Worm (Caenorhabditis elegans): Measurements from ENCODE around the gene R10D12.8.

R10D12.8 gene

ce11 chrV:13955370-13956089, 2.4 kb upstream of the R10D12.8 start:
- TF ChIP-seq W03F9.2 (tag; optimal IDR thresholded peaks at IDR 0.05): no peak
- no peak for TF ChIP-seq him-1 (tag; optimal IDR thresholded peaks at IDR 0.05)
- no peak for TF ChIP-seq dao-5 (tag; optimal IDR thresholded peaks at IDR 0.05)

ce11 chrV:13954056-13954455, 965 bp upstream of the R10D12.8 start, which contains the start of gene swt-6:
TSS of gene swt-6 (plus strand) at chrV:13954356.
- TF ChIP-seq him-1 (tag; optimal IDR thresholded peaks at IDR 0.05) (no peak), W03F9.2 (tag; optimal IDR thresholded peaks at IDR 0.05) (no peak), dao-5 (tag; optimal IDR thresholded peaks at IDR 0.05) (no peak)

ce11 chrV:13949752-13950151, 3.3 kb downstream of the R10D12.8 start, which contains the start of gene R10D12.7:
TSS of gene R10D12.7 (plus strand) at chrV:13950052.
- TF ChIP-seq dao-5 (tag; optimal IDR thresholded peaks at IDR 0.05) (no peak), W03F9.2 (tag; optimal IDR thresholded peaks at IDR 0.05) (no peak), him-1 (tag; optimal IDR thresholded peaks at IDR 0.05) (no peak)

ce11 chrV:13949010-13949409, 4.1 kb downstream of the R10D12.8 start, which contains the start of gene R10D12.6:
TSS of gene R10D12.6 (plus strand) at chrV:13949310.
- TF ChIP-seq him-1 (tag; optimal IDR thresholded peaks at IDR 0.05): no peak

ce11 chrV:13946385-13947019, 6.6 kb downstream of the R10D12.8 start, which contains the start of the genes srx-10 and clec-226:
TSS of gene srx-10 (minus strand) at chrV:13946485.
TSS of gene clec-226 (plus strand) at chrV:13946969.
- no peak for TF ChIP-seq dao-5 (tag; optimal IDR thresholded peaks at IDR 0.05)
- TF ChIP-seq him-1 (tag; optimal IDR thresholded peaks at IDR 0.05): no peak
- no peak for TF ChIP-seq W03F9.2 (tag; optimal IDR thresholded peaks at IDR 0.05)

- TF ChIP-seq dao-5 (tag; optimal IDR thresholded peaks at IDR 0.05) (no peak), W03F9.2 (tag; optimal IDR thresholded peaks at IDR 0.05) (no peak), him-1 (tag; optimal IDR thresholded peaks at IDR 0.05) (no peak)
Measured at ce11 chrV:13942082-13942481, 11.0 kb downstream of the R10D12.8 start, which contains the start of gene dpr-1. TSS of gene dpr-1 (minus strand) at chrV:13942182.

- TF ChIP-seq dao-5 (tag; optimal IDR thresholded peaks at IDR 0.05) (no peak), W03F9.2 (tag; optimal IDR thresholded peaks at IDR 0.05) (no peak), him-1 (tag; optimal IDR thresholded peaks at IDR 0.05) (no peak)
Measured at ce11 chrV:13936850-13937249, 16.2 kb downstream of the R10D12.8 start, which contains the start of gene srw-145. TSS of gene srw-145 (plus strand) at chrV:13937150.

- TF ChIP-seq him-1 (tag; optimal IDR thresholded peaks at IDR 0.05) (no peak), W03F9.2 (tag; optimal IDR thresholded peaks at IDR 0.05) (no peak), dao-5 (tag; optimal IDR thresholded peaks at IDR 0.05) (no peak)
Measured at ce11 chrV:13936052-13936451, 17.0 kb downstream of the R10D12.8 start.

ce11 chrV:13935423-13935822, 17.7 kb downstream of the R10D12.8 start:
- TF ChIP-seq him-1 (tag; optimal IDR thresholded peaks at IDR 0.05) (no peak), dao-5 (tag; optimal IDR thresholded peaks at IDR 0.05) (no peak), W03F9.2 (tag; optimal IDR thresholded peaks at IDR 0.05) (no peak)

ce11 chrV:13934545-13934944, 18.5 kb downstream of the R10D12.8 start, which contains the start of gene R10D12.1:
TSS of gene R10D12.1 (minus strand) at chrV:13934645.
- no peak for TF ChIP-seq dao-5 (tag; optimal IDR thresholded peaks at IDR 0.05)
- TF ChIP-seq W03F9.2 (tag; optimal IDR thresholded peaks at IDR 0.05): no peak
- no peak for TF ChIP-seq him-1 (tag; optimal IDR thresholded peaks at IDR 0.05)

ce11 chrV:13931952-13932351, 21.1 kb downstream of the R10D12.8 start:
- TF ChIP-seq W03F9.2 (tag; optimal IDR thresholded peaks at IDR 0.05) (no peak), dao-5 (tag; optimal IDR thresholded peaks at IDR 0.05) (no peak), him-1 (tag; optimal IDR thresholded peaks at IDR 0.05) (no peak)

ce11 chrV:13931225-13931624, 21.9 kb downstream of the R10D12.8 start, which contains the start of gene C06B3.16:
TSS of gene C06B3.16 (plus strand) at chrV:13931525.
- no peak for TF ChIP-seq W03F9.2 (tag; optimal IDR thresholded peaks at IDR 0.05)
- TF ChIP-seq dao-5 (tag; optimal IDR thresholded peaks at IDR 0.05): no peak
- TF ChIP-seq him-1 (tag; optimal IDR thresholded peaks at IDR 0.05): no peak

- no peak for TF ChIP-seq dao-5 (tag; optimal IDR thresholded peaks at IDR 0.05)
- no peak for TF ChIP-seq him-1 (tag; optimal IDR thresholded peaks at IDR 0.05)
- TF ChIP-seq W03F9.2 (tag; optimal IDR thresholded peaks at IDR 0.05): no peak
Measured at ce11 chrV:13929503-13929902, 23.6 kb downstream of the R10D12.8 start, which contains the start of gene srxa-13. TSS of gene srxa-13 (plus strand) at chrV:13929803.

ce11 chrV:13926398-13926797, 26.7 kb downstream of the R10D12.8 start, which contains the start of gene srxa-12:
TSS of gene srxa-12 (plus strand) at chrV:13926698.
- TF ChIP-seq W03F9.2 (tag; optimal IDR thresholded peaks at IDR 0.05): no peak
- no peak for TF ChIP-seq dao-5 (tag; optimal IDR thresholded peaks at IDR 0.05)
- TF ChIP-seq him-1 (tag; optimal IDR thresholded peaks at IDR 0.05): no peak
